Fruit fly (Drosophila melanogaster): ENCODE measurements around the gene CG5181.

CG5181 gene

dm6 chr2L:7386555-7387420, 22.8 kb downstream of the CG5181 start:
- TF ChIP-seq CG17801 (GFP tag; optimal IDR thresholded peaks at IDR 0.05; ENCODE audit: partially characterized antibody), result peak; percentile 42

dm6 chr2L:7377402-7377801, 32.2 kb downstream of the CG5181 start, which contains the start of gene ninaC:
ninaC (plus strand) TSS chr2L:7377702.
- no peak for TF ChIP-seq CG17801 (GFP tag; optimal IDR thresholded peaks at IDR 0.05; ENCODE audit: partially characterized antibody)

- no peak for TF ChIP-seq CG17801 (GFP tag; optimal IDR thresholded peaks at IDR 0.05; ENCODE audit: partially characterized antibody)
These were observed 33.5 kb downstream of the CG5181 start for dm6 chr2L:7376157-7376556.

dm6 chr2L:7363079-7363478, 46.5 kb downstream of the CG5181 start, which contains the start of gene Wnt10:
Wnt10 (plus strand) TSS chr2L:7363379.
- no peak for TF ChIP-seq CG17801 (GFP tag; optimal IDR thresholded peaks at IDR 0.05; ENCODE audit: partially characterized antibody)

- no peak for TF ChIP-seq CG17801 (GFP tag; optimal IDR thresholded peaks at IDR 0.05; ENCODE audit: partially characterized antibody)
These were observed 50.8 kb downstream of the CG5181 start for dm6 chr2L:7358788-7359187.

Measured in ovary, adult (tissue).